Fruit fly (Drosophila melanogaster) whole organism, prepupa: ENCODE data around the gene Lsd-1.

ENCODE experiments used
- CG10631 ChIP-seq: fragments of 200-800 bp; sonication (Bioruptor generic); optimal IDR thresholded peaks from 2 replicates; lab custom pipeline; 2016; ENCODE audit warnings: missing biosample characterization, missing genetic modification characterization
- CG11294 ChIP-seq: fragments of 200-800 bp; sonication (Bioruptor generic); IDR thresholded peaks from 2 replicates; pipeline ENCODE4 v1.3.6; 2022; ENCODE audit warnings: missing biosample characterization, missing genetic modification characterization
- CG11762 ChIP-seq: fragments of 200-800 bp; sonication (Bioruptor generic); optimal IDR thresholded peaks from 3 replicates; lab custom pipeline; 2016; ENCODE audit warnings: missing biosample characterization, missing genetic modification characterization; ENCODE audit not compliant: insufficient read depth
- CG11902 ChIP-seq: fragments of 200-800 bp; sonication (Bioruptor generic); optimal IDR thresholded peaks from 3 replicates; lab custom pipeline; 2016; ENCODE audit warnings: missing biosample characterization, missing genetic modification characterization
- CG1621 ChIP-seq: fragments of 200-800 bp; sonication (Bioruptor generic); optimal IDR thresholded peaks from 3 replicates; lab custom pipeline; 2018; ENCODE audit warnings: missing biosample characterization, mild to moderate bottlenecking, missing genetic modification characterization
- CG16779 ChIP-seq: fragments of 200-800 bp; sonication (Bioruptor generic); optimal IDR thresholded peaks from 3 replicates; lab custom pipeline; 2017; ENCODE audit warnings: missing biosample characterization, mild to moderate bottlenecking, missing genetic modification characterization
- CG3032 ChIP-seq: fragments of 200-800 bp; optimal IDR thresholded peaks from 2 replicates; lab custom pipeline; 2019; ENCODE audit warnings: missing biosample characterization, mild to moderate bottlenecking, missing genetic modification characterization, moderate library complexity
- CG31627 ChIP-seq: fragments of 200-800 bp; sonication (Bioruptor generic); optimal IDR thresholded peaks from 3 replicates; lab custom pipeline; 2016; ENCODE audit warnings: missing biosample characterization, missing genetic modification characterization
- CG32006 ChIP-seq: fragments of 200-800 bp; sonication (Bioruptor generic); optimal IDR thresholded peaks from 3 replicates; lab custom pipeline; 2017; ENCODE audit warnings: missing biosample characterization, mild to moderate bottlenecking, missing genetic modification characterization
- CG34406 ChIP-seq: fragments of 200-800 bp; sonication (Bioruptor generic); optimal IDR thresholded peaks from 3 replicates; lab custom pipeline; 2016; ENCODE audit warnings: missing biosample characterization, missing genetic modification characterization
- CG4318 ChIP-seq: fragments of 200-800 bp; sonication (Bioruptor generic); optimal IDR thresholded peaks from 3 replicates; lab custom pipeline; 2017; ENCODE audit warnings: missing biosample characterization, mild to moderate bottlenecking, missing genetic modification characterization
- CG6163 ChIP-seq: fragments of 200-800 bp; sonication (Bioruptor generic); IDR thresholded peaks from 3 replicates; pipeline ENCODE4 v1.3.6; 2022; ENCODE audit warnings: missing biosample characterization, missing genetic modification characterization
- CG6276 ChIP-seq: fragments of 200-800 bp; sonication (Bioruptor generic); optimal IDR thresholded peaks from 2 replicates; lab custom pipeline; 2017; ENCODE audit warnings: missing biosample characterization, mild to moderate bottlenecking, missing genetic modification characterization
- CG6792 ChIP-seq: fragments of 200-800 bp; sonication (Bioruptor generic); optimal IDR thresholded peaks from 3 replicates; lab custom pipeline; 2016; ENCODE audit warnings: missing biosample characterization, missing genetic modification characterization
- CG6808 ChIP-seq: fragments of 200-800 bp; sonication (Bioruptor generic); optimal IDR thresholded peaks from 3 replicates; lab custom pipeline; 2017; ENCODE audit warnings: missing biosample characterization, missing genetic modification characterization, mild to moderate bottlenecking, moderate library complexity, missing genetic modification reagents
- CG6854 ChIP-seq: fragments of 200-800 bp; sonication (Bioruptor generic); optimal IDR thresholded peaks from 2 replicates; lab custom pipeline; 2017; ENCODE audit warnings: missing biosample characterization, mild to moderate bottlenecking, missing genetic modification characterization
- CG7368 ChIP-seq: fragments of 200-800 bp; sonication (Bioruptor generic); optimal IDR thresholded peaks from 3 replicates; lab custom pipeline; 2016; ENCODE audit warnings: missing biosample characterization, missing genetic modification characterization
- CG8119 ChIP-seq: fragments of 200-800 bp; sonication (Bioruptor generic); IDR thresholded peaks from 3 replicates; pipeline ENCODE4 v1.3.6; 2022; ENCODE audit warnings: missing biosample characterization, missing genetic modification characterization
- CG8319 ChIP-seq: fragments of 200-800 bp; sonication (Bioruptor generic); optimal IDR thresholded peaks from 3 replicates; lab custom pipeline; 2016; ENCODE audit warnings: missing biosample characterization, missing genetic modification characterization
- CG9139 ChIP-seq: fragments of 200-800 bp; sonication (Bioruptor generic); optimal IDR thresholded peaks from 3 replicates; lab custom pipeline; 2017; ENCODE audit warnings: missing biosample characterization, mild to moderate bottlenecking, missing genetic modification characterization
- Eip75B ChIP-seq: fragments of 200-800 bp; sonication (Bioruptor generic); optimal IDR thresholded peaks from 3 replicates; lab custom pipeline; 2016; ENCODE audit warnings: missing biosample characterization, missing genetic modification characterization
- Ets21C ChIP-seq: fragments of 200-800 bp; sonication (Bioruptor generic); optimal IDR thresholded peaks from 3 replicates; lab custom pipeline; 2016; ENCODE audit warnings: missing biosample characterization, missing genetic modification characterization
- Ets96B ChIP-seq: fragments of 200-800 bp; optimal IDR thresholded peaks from 2 replicates; lab custom pipeline; 2019; ENCODE audit warnings: missing biosample characterization, mild to moderate bottlenecking, missing genetic modification characterization, moderate library complexity
- Gug ChIP-seq: fragments of 200-800 bp; sonication (Bioruptor generic); IDR thresholded peaks from 2 replicates; pipeline ENCODE4 v1.3.6; 2022; ENCODE audit warnings: missing biosample characterization, missing genetic modification characterization
- Hr38 ChIP-seq: sonication (Bioruptor generic); optimal IDR thresholded peaks from 2 replicates; lab custom pipeline; 2016; ENCODE audit warnings: missing biosample characterization, missing genetic modification characterization
- Hr39 ChIP-seq: fragments of 200-800 bp; sonication (Bioruptor generic); optimal IDR thresholded peaks from 2 replicates; lab custom pipeline; 2016; ENCODE audit warnings: missing biosample characterization, missing genetic modification characterization
- Hr4 ChIP-seq: fragments of 200-800 bp; sonication (Bioruptor generic); optimal IDR thresholded peaks from 3 replicates; lab custom pipeline; 2016; ENCODE audit warnings: missing biosample characterization, missing genetic modification characterization
- Lpt ChIP-seq: fragments of 200-800 bp; sonication (Bioruptor generic); optimal IDR thresholded peaks from 3 replicates; lab custom pipeline; 2016; ENCODE audit warnings: missing biosample characterization, missing genetic modification characterization
- Met ChIP-seq: fragments of 200-800 bp; sonication (Bioruptor generic); optimal IDR thresholded peaks from 3 replicates; lab custom pipeline; 2016; ENCODE audit warnings: missing biosample characterization, missing genetic modification characterization
- OdsH ChIP-seq: fragments of 200-800 bp; sonication (Bioruptor generic); optimal IDR thresholded peaks from 3 replicates; lab custom pipeline; 2016; ENCODE audit warnings: missing biosample characterization, missing genetic modification characterization
- Sox102F ChIP-seq: fragments of 200-800 bp; sonication (Bioruptor generic); optimal IDR thresholded peaks from 2 replicates; lab custom pipeline; 2016; ENCODE audit warnings: missing biosample characterization, mild to moderate bottlenecking, missing genetic modification characterization
- Sox14 ChIP-seq: fragments of 200-800 bp; sonication (Bioruptor generic); optimal IDR thresholded peaks from 3 replicates; lab custom pipeline; 2016; ENCODE audit warnings: missing biosample characterization, missing genetic modification characterization
- Sox15 ChIP-seq: fragments of 200-800 bp; sonication (Bioruptor generic); optimal IDR thresholded peaks from 3 replicates; lab custom pipeline; 2016; ENCODE audit warnings: missing biosample characterization, missing genetic modification characterization
- acj6 ChIP-seq: fragments of 200-800 bp; sonication (Bioruptor generic); optimal IDR thresholded peaks from 3 replicates; lab custom pipeline; 2016; ENCODE audit warnings: missing biosample characterization, missing genetic modification characterization
- cyc ChIP-seq: fragments of 200-800 bp; sonication (Bioruptor generic); optimal IDR thresholded peaks from 3 replicates; lab custom pipeline; 2016; ENCODE audit warnings: missing biosample characterization, missing genetic modification characterization
- dsx ChIP-seq: fragments of 200-800 bp; optimal IDR thresholded peaks from 3 replicates; lab custom pipeline; 2019; ENCODE audit warnings: missing biosample characterization, mild to moderate bottlenecking, missing genetic modification characterization, moderate library complexity; ENCODE audit not compliant: poor library complexity, severe bottlenecking
- eg ChIP-seq: fragments of 200-800 bp; sonication (Bioruptor generic); IDR thresholded peaks from 3 replicates; pipeline ENCODE4 v1.3.6; 2022; ENCODE audit warnings: missing biosample characterization, missing genetic modification characterization
- esn ChIP-seq: fragments of 200-800 bp; sonication (Bioruptor generic); optimal IDR thresholded peaks from 2 replicates; lab custom pipeline; 2016; ENCODE audit warnings: missing biosample characterization, mild to moderate bottlenecking, missing genetic modification characterization, moderate library complexity
- fd59A ChIP-seq: fragments of 200-800 bp; sonication (Bioruptor generic); optimal IDR thresholded peaks from 2 replicates; lab custom pipeline; 2017; ENCODE audit warnings: missing biosample characterization, mild to moderate bottlenecking, missing genetic modification characterization, missing genetic modification reagents
- fd85E ChIP-seq: fragments of 200-800 bp; sonication (Bioruptor generic); optimal IDR thresholded peaks from 3 replicates; lab custom pipeline; 2016; ENCODE audit warnings: missing biosample characterization, missing genetic modification characterization
- fkh ChIP-seq: fragments of 200-800 bp; sonication (Bioruptor generic); optimal IDR thresholded peaks from 3 replicates; lab custom pipeline; 2017; ENCODE audit warnings: missing biosample characterization, mild to moderate bottlenecking, missing genetic modification characterization, moderate library complexity
- lz ChIP-seq: fragments of 200-800 bp; sonication (Bioruptor generic); optimal IDR thresholded peaks from 3 replicates; lab custom pipeline; 2016; ENCODE audit warnings: missing biosample characterization, missing genetic modification characterization
- net ChIP-seq: fragments of 200-800 bp; sonication (Bioruptor generic); optimal IDR thresholded peaks from 3 replicates; lab custom pipeline; 2016; ENCODE audit warnings: missing biosample characterization, missing genetic modification characterization
- pdm3 ChIP-seq: fragments of 200-800 bp; sonication (Bioruptor generic); optimal IDR thresholded peaks from 3 replicates; lab custom pipeline; 2016; ENCODE audit warnings: missing biosample characterization, missing genetic modification characterization
- salr ChIP-seq, 2 experiments: fragments of 200-800 bp; sonication (Bioruptor generic); optimal IDR thresholded peaks; 3 replicates each; lab custom pipeline; 2016 to 2018; ENCODE audit warnings: missing biosample characterization in 2 of 2, missing genetic modification characterization in 2 of 2, mild to moderate bottlenecking in 1 of 2
- ss ChIP-seq, 2 experiments: fragments of 200-800 bp; sonication (Bioruptor generic); optimal IDR thresholded peaks; 2 replicates in 1 of 2; 3 replicates in 1 of 2; lab custom pipeline; 2017 to 2018; ENCODE audit warnings: mild to moderate bottlenecking in 2 of 2, missing biosample characterization in 2 of 2, missing genetic modification characterization in 2 of 2, moderate library complexity in 1 of 2
- svp ChIP-seq: fragments of 200-800 bp; sonication (Bioruptor generic); peaks from one replicate; lab custom pipeline; 2016; ENCODE audit warnings: missing biosample characterization, missing genetic modification characterization
- topi ChIP-seq: fragments of 200-800 bp; sonication (Bioruptor generic); optimal IDR thresholded peaks from 3 replicates; lab custom pipeline; 2016; ENCODE audit warnings: missing biosample characterization, missing genetic modification characterization
- vri ChIP-seq: fragments of 200-800 bp; sonication (Bioruptor generic); optimal IDR thresholded peaks from 3 replicates; lab custom pipeline; 2016; ENCODE audit warnings: missing biosample characterization, mild to moderate bottlenecking, missing genetic modification characterization

Lsd-1 gene

dm6 chr3R:23767417-23767853, 3.8 kb downstream of the Lsd-1 start, which contains the start of the genes CG10214 and CG10375 (continued):
- peak; percentile 46 for TF ChIP-seq CG8319 (GFP tag; lab: Kevin White, UChicago)
- peak; percentile 71 for TF ChIP-seq topi (GFP tag; lab: Kevin White, UChicago)
- peak; percentile 44 for TF ChIP-seq Sox15
- TF ChIP-seq cyc (GFP tag; lab: Kevin White, UChicago): peak; percentile 72
- peak; percentile 81 for TF ChIP-seq lz (GFP tag; lab: Kevin White, UChicago)
- TF ChIP-seq CG11294 (GFP tag; lab: Robert Waterston, UW): no peak
- TF ChIP-seq CG10631: peak; percentile 74
- TF ChIP-seq CG4318 (GFP tag; lab: Kevin White, UChicago): no peak

- TF ChIP-seq CG6276 (no peak), CG10631 (peak; percentile 96), CG34406 (GFP tag; lab: Kevin White, UChicago) (peak; percentile 87), CG6163 (GFP tag; lab: Robert Waterston, UW) (peak; percentile 92), Gug (GFP tag; lab: Robert Waterston, UW) (peak; percentile 95), topi (GFP tag; lab: Kevin White, UChicago) (peak; percentile 77), CG11902 (GFP tag; lab: Kevin White, UChicago) (peak; percentile 86), net (GFP tag; lab: Kevin White, UChicago) (peak; percentile 83), fd59A (GFP tag; lab: Kevin White, UChicago) (peak; percentile 54), CG8119 (GFP tag; lab: Robert Waterston, UW) (peak; percentile 90), CG7368 (GFP tag; lab: Kevin White, UChicago) (peak; percentile 75), CG6808 (GFP tag; lab: Kevin White, UChicago) (no peak), CG3032 (tag; lab: Kevin White, UChicago) (peak; percentile 91), pdm3 (GFP tag; lab: Kevin White, UChicago) (peak; percentile 81), dsx (peak; percentile 85), cyc (GFP tag; lab: Kevin White, UChicago) (peak; percentile 82), CG6792 (GFP tag; lab: Kevin White, UChicago) (peak; percentile 84), Ets21C (no peak), ss (GFP tag; optimal IDR thresholded peaks at IDR 0.05; lab: Kevin White, UChicago) (no peak), Sox14 (GFP tag; lab: Kevin White, UChicago) (peak; percentile 78), Hr39 (peak; percentile 77), fd85E (GFP tag; lab: Kevin White, UChicago) (peak; percentile 10), Lpt (GFP tag; lab: Kevin White, UChicago) (peak; percentile 84), CG31627 (GFP tag; lab: Kevin White, UChicago) (peak; percentile 81), eg (GFP tag; lab: Robert Waterston, UW) (peak; percentile 96), fkh (GFP tag; lab: Kevin White, UChicago) (peak; percentile 90), acj6 (GFP tag; lab: Kevin White, UChicago) (peak; percentile 90), CG16779 (tag; lab: Kevin White, UChicago) (no peak), esn (GFP tag; lab: Kevin White, UChicago) (peak; percentile 88), Sox102F (GFP tag; lab: Kevin White, UChicago) (peak; percentile 74), Eip75B (GFP tag; lab: Kevin White, UChicago) (no peak), salr (GFP tag; optimal IDR thresholded peaks at IDR 0.05; lab: Kevin White, UChicago) (peak in 1 of 2 experiments; percentile 61), CG9139 (no peak), svp (GFP tag; lab: Kevin White, UChicago) (no peak), CG8319 (GFP tag; lab: Kevin White, UChicago) (peak; percentile 81), vri (GFP tag; lab: Kevin White, UChicago) (peak; percentile 62), Sox15 (peak; percentile 85), CG11762 (GFP tag; lab: Kevin White, UChicago) (peak; percentile 80), CG1621 (tag; lab: Kevin White, UChicago) (peak; percentile 61), CG6854 (peak; percentile 29), OdsH (GFP tag; lab: Kevin White, UChicago) (peak; percentile 92), Ets96B (tag; lab: Kevin White, UChicago) (peak; percentile 88), Hr4 (no peak), CG32006 (GFP tag; lab: Kevin White, UChicago) (peak; percentile 93), Met (GFP tag; lab: Kevin White, UChicago) (no peak), Hr38 (GFP tag; lab: Kevin White, UChicago) (no peak)
Observed at dm6 chr3R:23772808-23773207, 9.2 kb downstream of the Lsd-1 start, which contains the start of gene tst. Gene tst (minus strand): TSS chr3R:23772859.
